Fruit fly (Drosophila melanogaster): ENCODE results near the gene CG5194.

Gene CG5194

dm6 chr3L:8978678-8979413 is 30.8 kb downstream of the CG5194 start (continued):
- TF ChIP-seq Oli (tag; optimal IDR thresholded peaks at IDR 0.05) (peak; percentile 17), CG7786 (GFP tag; optimal IDR thresholded peaks at IDR 0.05) (no peak), psq (GFP tag; optimal IDR thresholded peaks at IDR 0.05) (peak; percentile 16), CG7928 (GFP tag; optimal IDR thresholded peaks at IDR 0.05) (no peak), kay (GFP tag; optimal IDR thresholded peaks at IDR 0.05) (no peak), Max (GFP tag; optimal IDR thresholded peaks at IDR 0.05) (peak; percentile 13), vfl (GFP tag; optimal IDR thresholded peaks at IDR 0.05) (no peak), Stat92E (GFP tag; optimal IDR thresholded peaks at IDR 0.05) (no peak), CG2875 (GFP tag; optimal IDR thresholded peaks at IDR 0.05) (no peak), CG6813 (GFP tag; optimal IDR thresholded peaks at IDR 0.05) (no peak), CG33557 (GFP tag; optimal IDR thresholded peaks at IDR 0.05) (no peak), CG18764 (GFP tag; optimal IDR thresholded peaks at IDR 0.05) (no peak), Med (GFP tag) (peak; percentile 26), CG12942 (GFP tag; optimal IDR thresholded peaks at IDR 0.05) (no peak), CG8290 (GFP tag; optimal IDR thresholded peaks at IDR 0.05) (no peak), CG8290 (tag; optimal IDR thresholded peaks at IDR 0.05) (no peak), CG3726 (GFP tag; IDR thresholded peaks at IDR 0.05) (no peak), TFAM (GFP tag; optimal IDR thresholded peaks at IDR 0.05) (no peak), trh (GFP tag; optimal IDR thresholded peaks at IDR 0.05) (no peak), CG13424 (tag; optimal IDR thresholded peaks at IDR 0.05) (no peak), CTCF (GFP tag; optimal IDR thresholded peaks at IDR 0.05) (no peak), CG12104 (GFP tag; optimal IDR thresholded peaks at IDR 0.05) (no peak), CG15269 (tag; optimal IDR thresholded peaks at IDR 0.05) (no peak), dimm (GFP tag; IDR thresholded peaks at IDR 0.05) (no peak), CG18262 (tag; optimal IDR thresholded peaks at IDR 0.05) (peak; percentile 14), lab (GFP tag; optimal IDR thresholded peaks at IDR 0.05) (no peak), pho (GFP tag; optimal IDR thresholded peaks at IDR 0.05) (no peak), CG1792 (GFP tag; optimal IDR thresholded peaks at IDR 0.05) (no peak), pros (GFP tag; optimal IDR thresholded peaks at IDR 0.05) (no peak), caup (GFP tag; optimal IDR thresholded peaks at IDR 0.05; ENCODE audit: severe bottlenecking) (no peak), gt (GFP tag; IDR thresholded peaks at IDR 0.05) (no peak), CG1529 (GFP tag; optimal IDR thresholded peaks at IDR 0.05) (peak; percentile 12), oc (tag; optimal IDR thresholded peaks at IDR 0.05) (peak; percentile 49), tin (GFP tag; optimal IDR thresholded peaks at IDR 0.05) (no peak), CG11247 (GFP tag; IDR thresholded peaks at IDR 0.05) (no peak), MTF-1 (GFP tag; optimal IDR thresholded peaks at IDR 0.05; ENCODE audit: borderline replicate concordance) (no peak), Nf-YA (GFP tag; IDR thresholded peaks at IDR 0.05) (no peak), CG17612 (GFP tag; IDR thresholded peaks at IDR 0.05) (no peak), Dll (GFP tag; IDR thresholded peaks at IDR 0.05; ENCODE audit: partially characterized antibody) (peak; percentile 71), CG33213 (GFP tag; optimal IDR thresholded peaks at IDR 0.05) (no peak), CG4854 (GFP tag; optimal IDR thresholded peaks at IDR 0.05) (no peak), CG32532 (GFP tag; IDR thresholded peaks at IDR 0.05) (no peak), so (GFP tag; IDR thresholded peaks at IDR 0.05) (no peak), CG6254 (GFP tag; optimal IDR thresholded peaks at IDR 0.05) (no peak), Mad (GFP tag; optimal IDR thresholded peaks at IDR 0.05) (no peak), Asciz (GFP tag; optimal IDR thresholded peaks at IDR 0.05) (no peak), CG14667 (GFP tag; IDR thresholded peaks at IDR 0.05) (no peak), Dp (GFP tag; optimal IDR thresholded peaks at IDR 0.05) (no peak), twi (tag; optimal IDR thresholded peaks at IDR 0.05) (no peak), CG13624 (GFP tag; optimal IDR thresholded peaks at IDR 0.05) (no peak), wdn (GFP tag; IDR thresholded peaks at IDR 0.05) (no peak)

All from whole organism, embryonic.